Fruit fly (Drosophila melanogaster) whole organism, wandering third instar larva: Measurements from ENCODE around the gene mei-P26.

Source experiments
- Abd-B ChIP-seq: fragments of >200 bp; optimal IDR thresholded peaks from 2 replicates; lab custom pipeline; 2017; ENCODE audit warnings: missing biosample characterization, missing genetic modification characterization
- CG32264 ChIP-seq: fragments of 200-800 bp; sonication (Bioruptor generic); optimal IDR thresholded peaks from 2 replicates; lab custom pipeline; 2016; ENCODE audit warnings: missing biosample characterization, missing genetic modification characterization
- CG9705 ChIP-seq: fragments of 200-800 bp; sonication (Bioruptor generic); optimal IDR thresholded peaks from 2 replicates; lab custom pipeline; 2018; ENCODE audit warnings: missing biosample characterization, mild to moderate bottlenecking, missing genetic modification characterization
- CrebA ChIP-seq: fragments of 200-800 bp; sonication (Bioruptor generic); optimal IDR thresholded peaks from 2 replicates; lab custom pipeline; 2016; ENCODE audit warnings: missing biosample characterization, mild to moderate bottlenecking, missing genetic modification characterization, borderline replicate concordance
- Dfd ChIP-seq: fragments of >200 bp; optimal IDR thresholded peaks from 2 replicates; lab custom pipeline; 2017; ENCODE audit warnings: missing biosample characterization, missing genetic modification characterization
- Dif ChIP-seq: fragments of 200-275, 200-300 bp; sonication (Bioruptor generic); optimal IDR thresholded peaks from 2 replicates; lab custom pipeline; 2018; ENCODE audit warnings: missing biosample characterization, missing genetic modification characterization; ENCODE audit not compliant: partially characterized antibody
- GATAd ChIP-seq: sonication (Bioruptor generic); optimal IDR thresholded peaks from 2 replicates; lab custom pipeline; 2016; ENCODE audit warnings: missing biosample characterization, missing genetic modification characterization
- HLH106 ChIP-seq: fragments of 200-800 bp; optimal IDR thresholded peaks from 3 replicates; lab custom pipeline; 2019; ENCODE audit warnings: missing biosample characterization, mild to moderate bottlenecking, missing genetic modification characterization, moderate library complexity
- Hnf4 ChIP-seq: fragments of 200-800 bp; sonication (Bioruptor generic); optimal IDR thresholded peaks from 2 replicates; lab custom pipeline; 2016; ENCODE audit warnings: missing biosample characterization, mild to moderate bottlenecking, missing genetic modification characterization
- Hr78 ChIP-seq: fragments of >200 bp; optimal IDR thresholded peaks from 2 replicates; lab custom pipeline; 2017; ENCODE audit warnings: missing biosample characterization, missing genetic modification characterization
- Hr83 ChIP-seq: fragments of 200-300 bp; sonication (Bioruptor generic); optimal IDR thresholded peaks from 2 replicates; lab custom pipeline; 2016; ENCODE audit warnings: missing biosample characterization, mild to moderate bottlenecking, missing genetic modification characterization, moderate library complexity; ENCODE audit not compliant: poor library complexity, severe bottlenecking
- Jra ChIP-seq: sonication (Bioruptor generic); optimal IDR thresholded peaks from 2 replicates; lab custom pipeline; 2016; ENCODE audit warnings: missing biosample characterization, missing genetic modification characterization
- Mio ChIP-seq: sonication (Bioruptor generic); optimal IDR thresholded peaks from 2 replicates; lab custom pipeline; 2016; ENCODE audit warnings: missing biosample characterization, missing genetic modification characterization
- Myc ChIP-seq: fragments of >200 bp; optimal IDR thresholded peaks from 2 replicates; lab custom pipeline; 2017
- N ChIP-seq: fragments of >200 bp; optimal IDR thresholded peaks from 2 replicates; lab custom pipeline; 2018; ENCODE audit warnings: missing biosample characterization, missing external identifiers, missing genetic modification characterization
- OdsH ChIP-seq: fragments of 200-800 bp; sonication (Bioruptor generic); optimal IDR thresholded peaks from 2 replicates; lab custom pipeline; 2016; ENCODE audit warnings: missing biosample characterization, mild to moderate bottlenecking, missing genetic modification characterization
- Rel ChIP-seq, 2 experiments: fragments of 200-800 bp; sonication (Bioruptor generic) in 1 of 2; optimal IDR thresholded peaks; 2 replicates in 1 of 2; 3 replicates in 1 of 2; lab custom pipeline; 2016 to 2019; ENCODE audit warnings: mild to moderate bottlenecking in 2 of 2, missing biosample characterization in 2 of 2, missing genetic modification characterization in 2 of 2, moderate library complexity in 1 of 2
- Sp1 ChIP-seq: fragments of 200-800 bp; sonication (Bioruptor generic); optimal IDR thresholded peaks from 3 replicates; lab custom pipeline; 2019; ENCODE audit warnings: missing biosample characterization, mild to moderate bottlenecking, missing genetic modification characterization, moderate library complexity
- Vsx2 ChIP-seq: fragments of 200-300, 225-300 bp; sonication (Bioruptor generic); optimal IDR thresholded peaks from 2 replicates; lab custom pipeline; 2018; ENCODE audit warnings: missing biosample characterization, missing genetic modification characterization; ENCODE audit not compliant: partially characterized antibody
- br ChIP-seq: fragments of 200-800 bp; sonication (Bioruptor generic); optimal IDR thresholded peaks from 2 replicates; lab custom pipeline; 2016; ENCODE audit warnings: missing biosample characterization, missing genetic modification characterization
- brk ChIP-seq: fragments of 200-800 bp; sonication (Bioruptor generic); optimal IDR thresholded peaks from 2 replicates; lab custom pipeline; 2016; ENCODE audit warnings: missing biosample characterization, mild to moderate bottlenecking, missing genetic modification characterization
- dl ChIP-seq, 2 experiments: fragments of 175-275, 200-275 bp in 1 of 2; fragments of 200-275 bp in 1 of 2; sonication (Bioruptor generic); optimal IDR thresholded peaks; lab custom pipeline; 2018; ENCODE audit warnings: mild to moderate bottlenecking in 2 of 2, missing biosample characterization in 2 of 2, missing genetic modification characterization in 2 of 2, moderate library complexity in 2 of 2; ENCODE audit not compliant: partially characterized antibody in 2 of 2, insufficient read depth in 1 of 2
- dmrt93B ChIP-seq: fragments of 200-800 bp; sonication (Bioruptor generic); optimal IDR thresholded peaks from 2 replicates; lab custom pipeline; 2018; ENCODE audit warnings: missing biosample characterization, mild to moderate bottlenecking, missing genetic modification characterization
- dsf ChIP-seq: sonication (Bioruptor generic); optimal IDR thresholded peaks from 2 replicates; lab custom pipeline; 2016; ENCODE audit warnings: missing biosample characterization, missing genetic modification characterization, borderline replicate concordance
- ey ChIP-seq: fragments of 200-800 bp; sonication (Bioruptor generic); optimal IDR thresholded peaks from 2 replicates; lab custom pipeline; 2016; ENCODE audit warnings: missing biosample characterization, missing genetic modification characterization
- foxo ChIP-seq, 2 experiments: fragments of 200-800 bp; sonication (Bioruptor generic); optimal IDR thresholded peaks; 2 replicates in 1 of 2; 3 replicates in 1 of 2; lab custom pipeline; 2016 to 2017; ENCODE audit warnings: missing biosample characterization in 2 of 2, missing genetic modification characterization in 2 of 2
- fru ChIP-seq: fragments of 200-800 bp; sonication (Bioruptor generic); optimal IDR thresholded peaks from 3 replicates; lab custom pipeline; 2016; ENCODE audit warnings: missing biosample characterization, mild to moderate bottlenecking, missing genetic modification characterization
- h ChIP-seq: fragments of 200-800 bp; sonication (Bioruptor generic); optimal IDR thresholded peaks from 3 replicates; lab custom pipeline; 2016; ENCODE audit warnings: missing biosample characterization, mild to moderate bottlenecking, missing genetic modification characterization
- jim ChIP-seq: fragments of 175-275, 200-325 bp; sonication (Bioruptor generic); optimal IDR thresholded peaks from 2 replicates; lab custom pipeline; 2016; ENCODE audit warnings: missing biosample characterization, mild to moderate bottlenecking, missing genetic modification characterization
- lola ChIP-seq: fragments of >200 bp; optimal IDR thresholded peaks from 2 replicates; lab custom pipeline; 2017; ENCODE audit warnings: missing biosample characterization, missing genetic modification characterization
- pan ChIP-seq: fragments of >200 bp; optimal IDR thresholded peaks from 2 replicates; lab custom pipeline; 2017
- psq ChIP-seq: fragments of 200-800 bp; sonication (Bioruptor generic); optimal IDR thresholded peaks from 3 replicates; lab custom pipeline; 2017; ENCODE audit warnings: missing biosample characterization, mild to moderate bottlenecking, missing genetic modification characterization, moderate library complexity
- rgr ChIP-seq: fragments of 200-800 bp; sonication (Bioruptor generic); optimal IDR thresholded peaks from 3 replicates; lab custom pipeline; 2016; ENCODE audit warnings: missing biosample characterization, mild to moderate bottlenecking, missing genetic modification characterization
- sage ChIP-seq: fragments of 200-800 bp; sonication (Bioruptor generic); optimal IDR thresholded peaks from 2 replicates; lab custom pipeline; 2016; ENCODE audit warnings: missing biosample characterization, mild to moderate bottlenecking, missing genetic modification characterization
- sv ChIP-seq: fragments of 200-800 bp; sonication (Bioruptor generic); optimal IDR thresholded peaks from 3 replicates; lab custom pipeline; 2016; ENCODE audit warnings: missing biosample characterization, missing genetic modification characterization
- tai ChIP-seq: sonication (Bioruptor generic); optimal IDR thresholded peaks from 2 replicates; lab custom pipeline; 2016; ENCODE audit warnings: missing biosample characterization, missing genetic modification characterization
- usp ChIP-seq: fragments of >200 bp; optimal IDR thresholded peaks from 2 replicates; lab custom pipeline; 2017; ENCODE audit warnings: missing biosample characterization, missing genetic modification characterization
- woc ChIP-seq: sonication (Bioruptor generic); optimal IDR thresholded peaks from 2 replicates; lab custom pipeline; 2016; ENCODE audit warnings: missing biosample characterization, mild to moderate bottlenecking, missing genetic modification characterization

mei-P26 gene

DNA sequence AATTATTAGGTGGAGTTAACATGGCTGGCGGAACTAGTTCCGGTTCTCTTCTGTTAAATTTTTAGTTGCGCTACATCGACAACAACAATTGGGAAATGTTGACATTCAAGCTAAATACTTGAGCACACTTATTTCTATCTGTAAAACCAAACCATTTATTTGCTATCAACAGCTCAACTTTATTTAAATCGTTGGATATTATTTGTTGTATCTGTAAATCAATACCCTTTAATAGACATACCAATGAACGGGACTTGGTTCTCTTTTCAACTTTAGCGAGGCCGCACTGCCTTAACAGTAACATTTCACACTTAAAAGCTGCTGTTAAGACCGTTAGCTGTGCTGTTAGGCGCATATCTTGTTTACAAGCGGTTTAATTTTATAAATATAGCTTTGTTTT lies 30.5 kb downstream of the mei-P26 start, which contains the start of gene CG12106 (continued):
- TF ChIP-seq psq (GFP tag; lab: Kevin White, UChicago) = peak; percentile 8
- TF ChIP-seq Hr78 = no peak
- peak; percentile 54 for TF ChIP-seq Sp1 (GFP tag; lab: Kevin White, UChicago)
- no peak for TF ChIP-seq CG32264 (GFP tag; lab: Kevin White, UChicago)
- no peak for TF ChIP-seq sv (GFP tag; lab: Kevin White, UChicago)
- peak; percentile 48 for TF ChIP-seq h (GFP tag; lab: Kevin White, UChicago)
- peak; percentile 53 for TF ChIP-seq fru (GFP tag; lab: Kevin White, UChicago)
- TF ChIP-seq CG9705 = peak; percentile 49

DNA sequence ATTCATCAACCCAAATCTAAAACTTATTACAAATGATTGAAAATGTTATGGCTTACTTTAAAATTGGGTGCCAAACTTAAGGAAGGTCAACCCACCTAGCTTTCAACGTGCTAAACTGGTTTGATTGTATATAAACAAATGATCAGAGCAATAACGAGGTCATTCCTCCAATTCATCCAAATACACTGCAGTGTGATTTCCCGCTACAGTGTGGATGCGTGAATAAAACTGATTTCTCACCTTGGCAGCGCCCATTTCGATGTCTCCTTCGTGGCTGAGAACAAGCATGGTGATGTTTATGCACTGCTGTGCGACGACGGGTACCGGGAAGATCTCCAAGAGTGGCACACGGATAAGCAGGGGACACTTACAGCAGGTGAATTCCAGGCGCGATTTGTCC lies 32.3 kb downstream of the mei-P26 start:
- no peak for TF ChIP-seq ey (GFP tag; lab: Kevin White, UChicago)
- no peak for TF ChIP-seq pan (lab: Kevin White, UChicago)
- TF ChIP-seq sage = no peak
- no peak for TF ChIP-seq dl (GFP tag; optimal IDR thresholded peaks at IDR 0.05; lab: Kevin White, UChicago; ENCODE audit: insufficient read depth in 1 of 2, partially characterized antibody in 2 of 2)
- TF ChIP-seq Rel (GFP tag; optimal IDR thresholded peaks at IDR 0.05; lab: Kevin White, UChicago) = no peak
- TF ChIP-seq Rel (tag; optimal IDR thresholded peaks at IDR 0.05; lab: Kevin White, UChicago) = peak; percentile 92
- TF ChIP-seq CrebA (GFP tag; lab: Kevin White, UChicago) = no peak

DNA sequence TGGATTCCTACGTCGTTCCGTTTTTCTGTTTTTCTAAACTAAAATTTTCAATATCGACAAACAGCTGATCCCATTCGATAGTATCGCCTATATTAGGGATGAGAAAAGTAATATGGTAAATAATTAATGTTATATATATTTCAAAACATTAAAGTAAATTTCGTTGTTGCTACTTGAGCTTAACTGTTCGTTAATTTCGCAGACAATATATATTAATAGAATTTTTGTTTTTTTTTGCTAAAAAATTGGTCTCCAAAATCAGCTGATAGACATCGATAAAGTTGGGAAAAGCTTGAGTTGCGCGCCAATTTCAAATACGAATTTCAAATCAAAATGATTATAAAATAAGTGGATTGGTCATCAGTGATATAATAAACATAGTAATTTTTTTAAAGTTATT lies 33.3 kb downstream of the mei-P26 start, which contains the start of gene CG12118:
Gene CG12118 (minus strand): TSS at position 53 of the 400 bp plus-strand sequence.
- TF ChIP-seq rgr (peak; percentile 85), jim (no peak), dl (GFP tag; optimal IDR thresholded peaks at IDR 0.05; lab: Kevin White, UChicago; ENCODE audit: insufficient read depth in 1 of 2, partially characterized antibody in 2 of 2) (no peak), sage (peak; percentile 81), CG9705 (peak; percentile 44), Myc (no peak), GATAd (GFP tag; lab: Kevin White, UChicago) (no peak), Mio (GFP tag; lab: Kevin White, UChicago) (no peak), Dif (no peak), foxo (GFP tag; optimal IDR thresholded peaks at IDR 0.05; lab: Kevin White, UChicago) (peak in 1 of 2 experiments; percentile 83), lola (no peak), usp (GFP tag; lab: Kevin White, UChicago) (no peak), fru (GFP tag; lab: Kevin White, UChicago) (peak; percentile 77), pan (lab: Kevin White, UChicago) (no peak), tai (no peak), Dfd (GFP tag; lab: Kevin White, UChicago) (no peak), psq (GFP tag; lab: Kevin White, UChicago) (peak; percentile 73), sv (GFP tag; lab: Kevin White, UChicago) (peak; percentile 71), Abd-B (GFP tag; lab: Kevin White, UChicago) (no peak), ey (GFP tag; lab: Kevin White, UChicago) (peak; percentile 59), Vsx2 (GFP tag; lab: Kevin White, UChicago) (no peak), h (GFP tag; lab: Kevin White, UChicago) (peak; percentile 80), Sp1 (GFP tag; lab: Kevin White, UChicago) (peak; percentile 69), Rel (GFP tag; optimal IDR thresholded peaks at IDR 0.05; lab: Kevin White, UChicago) (no peak), Rel (tag; optimal IDR thresholded peaks at IDR 0.05; lab: Kevin White, UChicago) (peak; percentile 37), CG32264 (GFP tag; lab: Kevin White, UChicago) (no peak), dsf (GFP tag; lab: Kevin White, UChicago) (peak; percentile 66), Hr78 (no peak), Jra (GFP tag; lab: Kevin White, UChicago) (peak; percentile 73), OdsH (peak; percentile 79), Hnf4 (GFP tag; lab: Kevin White, UChicago) (peak; percentile 81), CrebA (GFP tag; lab: Kevin White, UChicago) (no peak), HLH106 (tag; lab: Kevin White, UChicago) (peak; percentile 74), woc (peak; percentile 61), dmrt93B (peak; percentile 36), brk (GFP tag; lab: Kevin White, UChicago) (no peak), Hr83 (GFP tag; lab: Kevin White, UChicago) (peak; percentile 55), br (GFP tag; lab: Kevin White, UChicago) (peak; percentile 63), N (GFP tag; lab: Kevin White, UChicago) (no peak)
- TF ChIP-seq, all 38 proteins: peak for 20
